Worm (Caenorhabditis elegans): ENCODE data around the gene gnrr-3.
A peak's percentile ranks its signal among the peaks of the same experiment; 100 is the strongest.

Gene gnrr-3

DNA sequence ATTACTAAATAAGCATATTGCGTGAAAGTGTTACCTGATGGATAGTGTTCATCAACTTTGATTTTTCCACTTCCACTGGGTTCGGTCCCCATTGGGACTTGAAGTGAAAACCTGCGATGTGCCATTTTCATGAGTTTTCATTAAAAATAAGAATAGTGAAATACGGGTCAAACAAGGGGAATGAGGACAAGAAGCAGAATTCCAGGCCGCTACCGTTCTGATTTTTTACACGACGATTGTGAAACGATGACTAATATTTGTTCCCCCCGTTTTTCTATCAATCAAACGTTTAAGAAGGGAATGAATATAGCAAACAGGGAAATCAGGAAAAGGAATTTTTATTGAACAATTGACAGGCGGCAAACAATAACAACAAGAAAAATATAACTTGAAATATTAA is 20.4 kb downstream of the gnrr-3 start, which contains the start of gene mlck-1:
Gene mlck-1, minus strand, starts transcription at position 101 of the 400 bp plus-strand sequence.
- no peak for TF ChIP-seq hlh-17 (GFP tag; optimal IDR thresholded peaks at IDR 0.05; ENCODE audit: borderline replicate concordance)
- no peak for TF ChIP-seq nhr-19 (GFP tag; conservative IDR thresholded peaks at IDR 0.05)
- no peak for TF ChIP-seq rnt-1 (tag; optimal IDR thresholded peaks at IDR 0.05)
- no peak for TF ChIP-seq vab-15 (tag; optimal IDR thresholded peaks at IDR 0.05)
- TF ChIP-seq jun-1 (tag; optimal IDR thresholded peaks at IDR 0.05): no peak
- no peak for TF ChIP-seq pax-3 (tag; optimal IDR thresholded peaks at IDR 0.05)
- TF ChIP-seq nhr-85 (tag): no peak
- TF ChIP-seq tlp-1 (tag; optimal IDR thresholded peaks at IDR 0.05): no peak
- no peak for TF ChIP-seq aha-1 (tag; optimal IDR thresholded peaks at IDR 0.05)
- no peak for TF ChIP-seq lin-39 (tag; optimal IDR thresholded peaks at IDR 0.05)
- TF ChIP-seq zip-4 (GFP tag; optimal IDR thresholded peaks at IDR 0.05): no peak
- no peak for TF ChIP-seq nhr-77 (tag; optimal IDR thresholded peaks at IDR 0.05)
- no peak for TF ChIP-seq ztf-11 (tag; optimal IDR thresholded peaks at IDR 0.05)
- no peak for TF ChIP-seq snu-23 (GFP tag; optimal IDR thresholded peaks at IDR 0.05)
- no peak for TF ChIP-seq zag-1 (tag; optimal IDR thresholded peaks at IDR 0.05)

- no peak for TF ChIP-seq nhr-12 (tag; optimal IDR thresholded peaks at IDR 0.05)
- TF ChIP-seq lin-14 (GFP tag; optimal IDR thresholded peaks at IDR 0.05): peak; percentile 48
- no peak for TF ChIP-seq lin-13 (GFP tag; optimal IDR thresholded peaks at IDR 0.05)
- no peak for TF ChIP-seq efl-1 (optimal IDR thresholded peaks at IDR 0.05)
- TF ChIP-seq efl-1 (GFP tag; optimal IDR thresholded peaks at IDR 0.05 in 1 of 2): peak in 1 of 2 experiments; percentile 55
- no peak for TF ChIP-seq lir-3 (tag; optimal IDR thresholded peaks at IDR 0.05; ENCODE audit: poor library complexity)
- peak; percentile 16 for TF ChIP-seq elt-2 (tag; optimal IDR thresholded peaks at IDR 0.05)
- TF ChIP-seq mdl-1 (tag; optimal IDR thresholded peaks at IDR 0.05): no peak
- TF ChIP-seq sup-37 (GFP tag; optimal IDR thresholded peaks at IDR 0.05): no peak
- TF ChIP-seq lin-35 (GFP tag; optimal IDR thresholded peaks at IDR 0.05): peak in 1 of 2 experiments; percentile 22
- no peak for TF ChIP-seq F16B12.6 (tag; optimal IDR thresholded peaks at IDR 0.05)
- TF ChIP-seq hlh-4 (tag; optimal IDR thresholded peaks at IDR 0.05): no peak
- TF ChIP-seq ama-1 (optimal IDR thresholded peaks at IDR 0.05): no peak
- TF ChIP-seq snu-23 (GFP tag; optimal IDR thresholded peaks at IDR 0.05): peak; percentile 27
- TF ChIP-seq tbx-2 (tag; optimal IDR thresholded peaks at IDR 0.05): peak; percentile 7
- no peak for TF ChIP-seq ceh-8 (GFP tag; optimal IDR thresholded peaks at IDR 0.05)
- no peak for TF ChIP-seq C04F5.9 (tag; optimal IDR thresholded peaks at IDR 0.05)
- peak in 1 of 2 experiments; percentile 23 for TF ChIP-seq lsy-2 (tag; optimal IDR thresholded peaks at IDR 0.05)
- no peak for TF ChIP-seq ceh-88 (GFP tag; IDR thresholded peaks at IDR 0.05)
- no peak for TF ChIP-seq ceh-82 (tag; optimal IDR thresholded peaks at IDR 0.05)
- peak; percentile 56 for TF ChIP-seq nhr-85 (tag)
- TF ChIP-seq pag-3 (tag; optimal IDR thresholded peaks at IDR 0.05; ENCODE audit: borderline replicate concordance, insufficient read depth): no peak
- peak; percentile 24 for TF ChIP-seq nhr-71 (tag; optimal IDR thresholded peaks at IDR 0.05)
- TF ChIP-seq irx-1 (tag; optimal IDR thresholded peaks at IDR 0.05): no peak
- peak; percentile 27 for TF ChIP-seq mep-1 (tag; optimal IDR thresholded peaks at IDR 0.05)
Observed at ce11 chrX:10074233-10074632, 25.0 kb downstream of the gnrr-3 start, which contains the start of gene ZC373.5. Gene ZC373.5 (minus strand): TSS chrX:10074391.

DNA sequence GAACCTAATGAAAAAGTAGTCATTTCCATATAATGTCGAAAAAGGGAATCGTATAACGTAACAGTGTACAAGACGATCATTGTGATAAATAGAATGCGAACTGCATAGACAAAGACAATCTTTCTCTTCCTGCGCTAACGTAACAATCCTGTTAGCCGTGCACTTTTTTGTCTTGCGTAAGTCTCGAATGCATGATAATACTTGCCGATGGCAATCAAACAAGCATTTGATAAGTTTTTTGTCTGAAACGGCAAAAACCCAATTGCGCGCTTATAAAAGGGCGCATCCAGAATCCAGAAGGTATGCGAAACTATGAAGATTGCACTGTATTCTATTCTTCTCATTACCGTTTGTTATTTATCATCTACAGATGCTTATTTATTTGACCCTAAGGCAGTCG is 25.7 kb downstream of the gnrr-3 start, which contains the start of gene dao-4:
Gene dao-4, plus strand, starts transcription at position 301 of the 400 bp plus-strand sequence.
- no peak for TF ChIP-seq lin-39 (tag; optimal IDR thresholded peaks at IDR 0.05)

DNA sequence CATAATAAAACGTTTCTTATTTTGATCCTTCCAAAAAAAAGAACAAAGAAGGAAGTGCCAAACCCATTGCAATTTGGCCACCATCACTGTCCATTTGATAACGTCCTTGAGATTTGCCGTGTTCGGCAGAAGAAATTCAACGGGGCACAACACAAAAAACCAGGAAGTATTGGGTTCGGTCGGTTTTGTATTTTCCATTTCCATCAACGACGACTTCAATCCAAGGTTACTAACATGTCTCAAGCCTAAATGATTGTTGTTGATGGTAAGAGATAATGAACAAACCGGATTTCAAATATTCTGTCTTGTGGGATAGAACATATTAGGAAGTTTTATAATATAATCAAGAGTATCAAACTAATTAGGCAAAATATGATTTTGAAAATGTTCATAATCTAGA is 27.1 kb downstream of the gnrr-3 start:
- TF ChIP-seq tbx-2 (tag; optimal IDR thresholded peaks at IDR 0.05) (peak; percentile 8), blmp-1 (tag; optimal IDR thresholded peaks at IDR 0.05) (peak; percentile 50), ceh-82 (tag; optimal IDR thresholded peaks at IDR 0.05) (no peak), nhr-85 (tag) (peak; percentile 58)

Data from whole organism, L1 larva.